Fruit fly (Drosophila melanogaster) whole organism, embryonic: Measurements from ENCODE around the gene bwa.

ENCODE experiments used
- Adf1 ChIP-seq: fragments of 200-800 bp; sonication (Bioruptor generic); IDR thresholded peaks from 2 replicates; pipeline ENCODE4 v1.3.6; 2022; ENCODE audit warnings: missing biosample characterization, missing genetic modification characterization
- Bgb ChIP-seq: fragments of 200-800 bp; sonication (Bioruptor generic); IDR thresholded peaks from 2 replicates; pipeline ENCODE4 v1.3.6; 2022; ENCODE audit warnings: missing biosample characterization, missing genetic modification characterization; ENCODE audit not compliant: partially characterized antibody
- CG10147 ChIP-seq: fragments of 200-800 bp; sonication (Bioruptor generic); optimal IDR thresholded peaks from 2 replicates; lab custom pipeline; 2019; ENCODE audit warnings: missing biosample characterization, mild to moderate bottlenecking, missing genetic modification characterization, moderate library complexity
- CG10979 ChIP-seq: fragments of 200-800 bp; sonication (Bioruptor generic); optimal IDR thresholded peaks from 2 replicates; lab custom pipeline; 2018; ENCODE audit warnings: missing biosample characterization, mild to moderate bottlenecking, missing genetic modification characterization, moderate library complexity
- CG11456 ChIP-seq: fragments of 200-800 bp; sonication (Bioruptor generic); IDR thresholded peaks from 3 replicates; pipeline ENCODE4 v1.3.6; 2022; ENCODE audit warnings: missing biosample characterization, missing genetic modification characterization
- CG11504 ChIP-seq: fragments of 200-800 bp; sonication (Bioruptor generic); optimal IDR thresholded peaks from 3 replicates; lab custom pipeline; 2019; ENCODE audit warnings: missing biosample characterization, mild to moderate bottlenecking, missing genetic modification characterization, moderate library complexity
- CG11695 ChIP-seq: fragments of 200-800 bp; sonication (Bioruptor generic); IDR thresholded peaks from 3 replicates; pipeline ENCODE4 v1.3.6; 2022; ENCODE audit warnings: missing biosample characterization, missing genetic modification characterization
- CG11696 ChIP-seq: fragments of 200-800 bp; sonication (Bioruptor generic); IDR thresholded peaks from 2 replicates; pipeline ENCODE4 v1.3.6; 2022; ENCODE audit warnings: missing biosample characterization, missing genetic modification characterization
- CG12391 ChIP-seq: fragments of 200-800 bp; sonication (Bioruptor generic); optimal IDR thresholded peaks from 3 replicates; lab custom pipeline; 2018; ENCODE audit warnings: missing biosample characterization, mild to moderate bottlenecking, missing genetic modification characterization, moderate library complexity
- CG12659 ChIP-seq: fragments of 200-800 bp; sonication (Bioruptor generic); optimal IDR thresholded peaks from 3 replicates; lab custom pipeline; 2017; ENCODE audit warnings: mild to moderate bottlenecking, missing biosample characterization, missing genetic modification reagents, missing genetic modification characterization
- CG13296 ChIP-seq: fragments of 200-800 bp; sonication (Bioruptor generic); optimal IDR thresholded peaks from 3 replicates; lab custom pipeline; 2018; ENCODE audit warnings: missing biosample characterization, mild to moderate bottlenecking, missing genetic modification characterization
- CG14014 ChIP-seq: fragments of 200-800 bp; sonication (Bioruptor generic); IDR thresholded peaks from 2 replicates; pipeline ENCODE4 v1.3.6; 2022; ENCODE audit warnings: missing biosample characterization, missing genetic modification characterization
- CG17359 ChIP-seq: fragments of 200-800 bp; sonication (Bioruptor generic); optimal IDR thresholded peaks from 3 replicates; lab custom pipeline; 2018; ENCODE audit warnings: missing biosample characterization, mild to moderate bottlenecking, missing genetic modification characterization, moderate library complexity
- CG17385 ChIP-seq: fragments of 200-800 bp; sonication (Bioruptor generic); optimal IDR thresholded peaks from 3 replicates; lab custom pipeline; 2018; ENCODE audit warnings: missing biosample characterization, mild to moderate bottlenecking, missing genetic modification characterization
- CG17912 ChIP-seq: fragments of 200-800 bp; sonication (Bioruptor generic); optimal IDR thresholded peaks from 2 replicates; lab custom pipeline; 2018; ENCODE audit warnings: missing biosample characterization, mild to moderate bottlenecking, missing genetic modification characterization
- CG2129 ChIP-seq: fragments of 200-800 bp; sonication (Bioruptor generic); IDR thresholded peaks from 2 replicates; pipeline ENCODE4 v1.3.6; 2022; ENCODE audit warnings: missing biosample characterization, missing genetic modification characterization; ENCODE audit not compliant: partially characterized antibody
- CG31224 ChIP-seq: fragments of 200-800 bp; sonication (Bioruptor generic); IDR thresholded peaks from 2 replicates; pipeline ENCODE4 v1.3.6; 2022; ENCODE audit warnings: missing biosample characterization, missing genetic modification characterization
- CG34224 ChIP-seq: fragments of 200-800 bp; sonication (Bioruptor generic); IDR thresholded peaks from 3 replicates; pipeline ENCODE4 v1.3.6; 2022; ENCODE audit warnings: missing biosample characterization, missing genetic modification characterization; ENCODE audit not compliant: partially characterized antibody
- CG3995 ChIP-seq: fragments of 200-800 bp; sonication (Bioruptor generic); optimal IDR thresholded peaks from 3 replicates; lab custom pipeline; 2016; ENCODE audit warnings: missing biosample characterization, missing genetic modification characterization
- CG7786 ChIP-seq: fragments of 200-800 bp; sonication (Bioruptor generic); optimal IDR thresholded peaks from 2 replicates; lab custom pipeline; 2016; ENCODE audit warnings: missing biosample characterization, missing genetic modification characterization
- CG8290 ChIP-seq, 3 experiments: fragments of 200-800 bp; sonication (Bioruptor generic); optimal IDR thresholded peaks; 2 replicates each; lab custom pipeline; 2016 to 2019; ENCODE audit warnings: missing biosample characterization in 3 of 3, missing genetic modification characterization in 3 of 3, mild to moderate bottlenecking in 2 of 3, moderate library complexity in 1 of 3
- CG8478 ChIP-seq: fragments of >200 bp; optimal IDR thresholded peaks from 2 replicates; lab custom pipeline; 2018
- CG8944 ChIP-seq: fragments of 200-800 bp; sonication (Bioruptor generic); optimal IDR thresholded peaks from 3 replicates; lab custom pipeline; 2016; ENCODE audit warnings: missing biosample characterization, missing genetic modification characterization
- CTCF ChIP-seq: fragments of 200-800 bp; sonication (Bioruptor generic); optimal IDR thresholded peaks from 2 replicates; lab custom pipeline; 2017; ENCODE audit warnings: missing biosample characterization, mild to moderate bottlenecking, missing genetic modification characterization, moderate library complexity
- CkIIα-i1 ChIP-seq: fragments of 200-800 bp; sonication (Bioruptor generic); IDR thresholded peaks from 2 replicates; pipeline ENCODE4 v1.3.6; 2022; ENCODE audit warnings: missing biosample characterization, missing genetic modification characterization
- Dek ChIP-seq: fragments of 200-800 bp; sonication (Bioruptor generic); optimal IDR thresholded peaks from 3 replicates; lab custom pipeline; 2019; ENCODE audit warnings: missing biosample characterization, mild to moderate bottlenecking, missing genetic modification characterization, moderate library complexity
- E2f1 ChIP-seq: fragments of 200-800 bp; sonication (Bioruptor generic); IDR thresholded peaks from 2 replicates; pipeline ENCODE4 v1.3.6; 2022; ENCODE audit warnings: missing biosample characterization, missing genetic modification characterization
- E2f2 ChIP-seq: fragments of 200-800 bp; sonication (Bioruptor generic); IDR thresholded peaks from 2 replicates; pipeline ENCODE4 v1.3.6; 2022; ENCODE audit warnings: missing biosample characterization, missing genetic modification characterization
- Fer1 ChIP-seq: fragments of 200-800 bp; sonication (Bioruptor generic); optimal IDR thresholded peaks from 2 replicates; lab custom pipeline; 2017; ENCODE audit warnings: missing biosample characterization, mild to moderate bottlenecking, missing genetic modification characterization
- Hmr ChIP-seq: fragments of 200-800 bp; sonication (Bioruptor generic); optimal IDR thresholded peaks from 3 replicates; lab custom pipeline; 2017; ENCODE audit warnings: mild to moderate bottlenecking, missing biosample characterization, missing genetic modification reagents, missing genetic modification characterization
- Lpt ChIP-seq: fragments of >200 bp; optimal IDR thresholded peaks from 2 replicates; lab custom pipeline; 2018; ENCODE audit warnings: missing biosample characterization, missing genetic modification characterization
- Meics ChIP-seq: fragments of 200-800 bp; sonication (Bioruptor generic); optimal IDR thresholded peaks from 2 replicates; lab custom pipeline; 2017; ENCODE audit warnings: missing biosample characterization, mild to moderate bottlenecking, missing genetic modification characterization
- Mrtf ChIP-seq: fragments of 200-800 bp; sonication (Bioruptor generic); IDR thresholded peaks from 3 replicates; pipeline ENCODE4 v1.3.6; 2022; ENCODE audit warnings: missing biosample characterization, missing genetic modification characterization
- Opbp ChIP-seq: fragments of 200-800 bp; sonication (Bioruptor generic); IDR thresholded peaks from 3 replicates; pipeline ENCODE4 v1.3.6; 2022; ENCODE audit warnings: missing biosample characterization, missing genetic modification characterization; ENCODE audit not compliant: partially characterized antibody
- Sin3A ChIP-seq: fragments of >200 bp; optimal IDR thresholded peaks from 2 replicates; lab custom pipeline; 2018
- Xrp1 ChIP-seq: fragments of 200-800 bp; sonication (Bioruptor generic); IDR thresholded peaks from 2 replicates; pipeline ENCODE4 v1.3.6; 2022; ENCODE audit warnings: missing biosample characterization, missing genetic modification characterization
- ab ChIP-seq: fragments of 200-800 bp; sonication (Bioruptor generic); optimal IDR thresholded peaks from 2 replicates; lab custom pipeline; 2016; ENCODE audit warnings: missing biosample characterization, missing genetic modification characterization
- ase ChIP-seq: fragments of 200-800 bp; sonication (Bioruptor generic); IDR thresholded peaks from 3 replicates; pipeline ENCODE4 v1.3.6; 2022; ENCODE audit warnings: missing biosample characterization, missing genetic modification characterization
- dmrt11E ChIP-seq: fragments of 200-800 bp; sonication (Bioruptor generic); optimal IDR thresholded peaks from 3 replicates; lab custom pipeline; 2018; ENCODE audit warnings: missing biosample characterization, mild to moderate bottlenecking, missing genetic modification characterization, moderate library complexity
- eve ChIP-seq, 2 experiments: fragments of >200 bp; optimal IDR thresholded peaks; 2 replicates each; lab custom pipeline; 2017; ENCODE audit warnings: missing biosample characterization in 2 of 2, missing genetic modification characterization in 2 of 2
- ind ChIP-seq: fragments of 200-800 bp; sonication (Bioruptor generic); optimal IDR thresholded peaks from 3 replicates; lab custom pipeline; 2016; ENCODE audit warnings: missing biosample characterization, missing genetic modification characterization
- kah ChIP-seq: fragments of 200-800 bp; sonication (Bioruptor generic); optimal IDR thresholded peaks from 2 replicates; lab custom pipeline; 2018; ENCODE audit warnings: missing biosample characterization, mild to moderate bottlenecking, missing genetic modification characterization
- ken ChIP-seq: fragments of 200-800 bp; sonication (Bioruptor generic); IDR thresholded peaks from 3 replicates; pipeline ENCODE4 v1.3.6; 2022; ENCODE audit warnings: missing biosample characterization, missing genetic modification characterization
- luna ChIP-seq: fragments of 200-800 bp; sonication (Bioruptor generic); optimal IDR thresholded peaks from 2 replicates; lab custom pipeline; 2016; ENCODE audit warnings: missing biosample characterization, missing genetic modification characterization
- p53 ChIP-seq: fragments of 200-800 bp; sonication (Bioruptor generic); optimal IDR thresholded peaks from 2 replicates; lab custom pipeline; 2016; ENCODE audit warnings: missing biosample characterization, missing genetic modification characterization
- peb ChIP-seq: fragments of 200-800 bp; sonication (Bioruptor generic); IDR thresholded peaks from 2 replicates; pipeline ENCODE4 v1.3.6; 2022; ENCODE audit warnings: missing biosample characterization, missing genetic modification characterization
- tna ChIP-seq: fragments of 200-800 bp; sonication (Bioruptor generic); IDR thresholded peaks from 2 replicates; pipeline ENCODE4 v1.3.6; 2022; ENCODE audit warnings: missing biosample characterization, missing genetic modification characterization; ENCODE audit not compliant: partially characterized antibody
- unpg ChIP-seq: fragments of 200-800 bp; sonication (Bioruptor generic); optimal IDR thresholded peaks from 3 replicates; lab custom pipeline; 2018; ENCODE audit warnings: missing biosample characterization, mild to moderate bottlenecking, missing genetic modification characterization, moderate library complexity
- vnd ChIP-seq: fragments of 200-800 bp; sonication (Bioruptor generic); IDR thresholded peaks from 3 replicates; pipeline ENCODE4 v1.3.6; 2022; ENCODE audit warnings: missing biosample characterization, missing genetic modification characterization; ENCODE audit not compliant: partially characterized antibody
- wdn ChIP-seq: fragments of 200-800 bp; sonication (Bioruptor generic); IDR thresholded peaks from 2 replicates; pipeline ENCODE4 v1.3.6; 2022; ENCODE audit warnings: missing biosample characterization, missing genetic modification characterization
- zfh2 ChIP-seq: fragments of 200-800 bp; sonication (Bioruptor generic); optimal IDR thresholded peaks from 2 replicates; lab custom pipeline; 2016; ENCODE audit warnings: missing biosample characterization, missing genetic modification characterization

bwa gene

dm6 chr2L:20061018-20061657, 5.1 kb upstream of the bwa start, which contains the start of the genes barr and lok (continued):
- TF ChIP-seq Opbp (GFP tag; lab: Robert Waterston, UW) (no peak), CG3995 (GFP tag; lab: Kevin White, UChicago) (peak; percentile 93), CG7786 (GFP tag; lab: Kevin White, UChicago) (peak; percentile 40), CG10979 (tag; lab: Kevin White, UChicago) (peak; percentile 17), CG11456 (GFP tag; lab: Robert Waterston, UW) (no peak), CkIIα-i1 (GFP tag; lab: Robert Waterston, UW) (no peak), ase (GFP tag; lab: Robert Waterston, UW) (no peak), ab (GFP tag; lab: Kevin White, UChicago) (no peak), Fer1 (GFP tag; lab: Kevin White, UChicago) (no peak), CG34224 (GFP tag; lab: Robert Waterston, UW) (no peak), ind (GFP tag; lab: Kevin White, UChicago) (peak; percentile 65), unpg (GFP tag; lab: Kevin White, UChicago) (no peak), Hmr (GFP tag; lab: Kevin White, UChicago) (peak; percentile 35), peb (GFP tag; lab: Robert Waterston, UW) (no peak), E2f2 (GFP tag; lab: Robert Waterston, UW) (peak; percentile 49), Sin3A (lab: Kevin White, UChicago) (peak; percentile 76), wdn (no peak), Adf1 (no peak), kah (GFP tag; lab: Kevin White, UChicago) (peak; percentile 5), luna (GFP tag; lab: Kevin White, UChicago) (no peak), dmrt11E (tag; lab: Kevin White, UChicago) (peak; percentile 63), CG2129 (GFP tag; lab: Robert Waterston, UW) (no peak), CTCF (GFP tag; lab: Kevin White, UChicago) (no peak), CG17359 (tag; lab: Kevin White, UChicago) (no peak), Xrp1 (peak; percentile 23; the same call in 1 of the 2 replicates), tna (GFP tag; lab: Robert Waterston, UW) (no peak), Lpt (no peak), ken (GFP tag; lab: Robert Waterston, UW) (no peak), E2f1 (GFP tag; lab: Robert Waterston, UW) (peak; percentile 45), CG11695 (no peak), CG31224 (GFP tag; lab: Robert Waterston, UW) (no peak), CG13296 (no peak), CG12659 (peak; percentile 56), CG17385 (no peak), Bgb (GFP tag; lab: Robert Waterston, UW) (no peak), eve (GFP tag; optimal IDR thresholded peaks at IDR 0.05; lab: Kevin White, UChicago) (no peak), CG14014 (GFP tag; lab: Robert Waterston, UW) (0 out of 2 replicates have a peak, but pooled peaks have one; percentile 7), Mrtf (GFP tag; lab: Robert Waterston, UW) (no peak), vnd (no peak), CG8944 (peak; percentile 39), CG8290 (GFP tag; optimal IDR thresholded peaks at IDR 0.05; lab: Kevin White, UChicago) (peak; percentile 57), CG8290 (tag; optimal IDR thresholded peaks at IDR 0.05; lab: Kevin White, UChicago) (peak in 1 of 2 experiments; percentile 33), p53 (no peak), CG11696 (GFP tag; lab: Robert Waterston, UW) (no peak), Dek (peak; percentile 19), Meics (GFP tag; lab: Kevin White, UChicago) (peak; percentile 42), CG17912 (GFP tag; lab: Kevin White, UChicago) (no peak), CG12391 (tag; lab: Kevin White, UChicago) (peak; percentile 66), zfh2 (GFP tag; lab: Kevin White, UChicago) (peak; percentile 67), CG11504 (tag; lab: Kevin White, UChicago) (peak; percentile 68), CG8478 (lab: Kevin White, UChicago) (no peak), CG10147 (peak; percentile 53)
